Fruit fly (Drosophila melanogaster) whole organism, wandering third instar larva: ENCODE results near the gene CG1024.

Source experiments
- Abd-B ChIP-seq: fragments of >200 bp; optimal IDR thresholded peaks from 2 replicates; lab custom pipeline; 2017; ENCODE audit warnings: missing biosample characterization, missing genetic modification characterization
- CG32264 ChIP-seq: fragments of 200-800 bp; sonication (Bioruptor generic); optimal IDR thresholded peaks from 2 replicates; lab custom pipeline; 2016; ENCODE audit warnings: missing biosample characterization, missing genetic modification characterization
- CG9705 ChIP-seq: fragments of 200-800 bp; sonication (Bioruptor generic); optimal IDR thresholded peaks from 2 replicates; lab custom pipeline; 2018; ENCODE audit warnings: missing biosample characterization, mild to moderate bottlenecking, missing genetic modification characterization
- Hnf4 ChIP-seq: fragments of 200-800 bp; sonication (Bioruptor generic); optimal IDR thresholded peaks from 2 replicates; lab custom pipeline; 2016; ENCODE audit warnings: missing biosample characterization, mild to moderate bottlenecking, missing genetic modification characterization
- OdsH ChIP-seq: fragments of 200-800 bp; sonication (Bioruptor generic); optimal IDR thresholded peaks from 2 replicates; lab custom pipeline; 2016; ENCODE audit warnings: missing biosample characterization, mild to moderate bottlenecking, missing genetic modification characterization
- brk ChIP-seq: fragments of 200-800 bp; sonication (Bioruptor generic); optimal IDR thresholded peaks from 2 replicates; lab custom pipeline; 2016; ENCODE audit warnings: missing biosample characterization, mild to moderate bottlenecking, missing genetic modification characterization
- dl ChIP-seq, 2 experiments: fragments of 175-275, 200-275 bp in 1 of 2; fragments of 200-275 bp in 1 of 2; sonication (Bioruptor generic); optimal IDR thresholded peaks; lab custom pipeline; 2018; ENCODE audit warnings: mild to moderate bottlenecking in 2 of 2, missing biosample characterization in 2 of 2, missing genetic modification characterization in 2 of 2, moderate library complexity in 2 of 2; ENCODE audit not compliant: partially characterized antibody in 2 of 2, insufficient read depth in 1 of 2
- ey ChIP-seq: fragments of 200-800 bp; sonication (Bioruptor generic); optimal IDR thresholded peaks from 2 replicates; lab custom pipeline; 2016; ENCODE audit warnings: missing biosample characterization, missing genetic modification characterization
- fru ChIP-seq: fragments of 200-800 bp; sonication (Bioruptor generic); optimal IDR thresholded peaks from 3 replicates; lab custom pipeline; 2016; ENCODE audit warnings: missing biosample characterization, mild to moderate bottlenecking, missing genetic modification characterization
- psq ChIP-seq: fragments of 200-800 bp; sonication (Bioruptor generic); optimal IDR thresholded peaks from 3 replicates; lab custom pipeline; 2017; ENCODE audit warnings: missing biosample characterization, mild to moderate bottlenecking, missing genetic modification characterization, moderate library complexity
- rgr ChIP-seq: fragments of 200-800 bp; sonication (Bioruptor generic); optimal IDR thresholded peaks from 3 replicates; lab custom pipeline; 2016; ENCODE audit warnings: missing biosample characterization, mild to moderate bottlenecking, missing genetic modification characterization
- sage ChIP-seq: fragments of 200-800 bp; sonication (Bioruptor generic); optimal IDR thresholded peaks from 2 replicates; lab custom pipeline; 2016; ENCODE audit warnings: missing biosample characterization, mild to moderate bottlenecking, missing genetic modification characterization
- woc ChIP-seq: sonication (Bioruptor generic); optimal IDR thresholded peaks from 2 replicates; lab custom pipeline; 2016; ENCODE audit warnings: missing biosample characterization, mild to moderate bottlenecking, missing genetic modification characterization

- TF ChIP-seq dl (GFP tag; optimal IDR thresholded peaks at IDR 0.05; lab: Kevin White, UChicago; ENCODE audit: insufficient read depth in 1 of 2, partially characterized antibody in 2 of 2) (no peak), rgr (GFP tag; lab: Kevin White, UChicago) (no peak), Abd-B (no peak), Hnf4 (GFP tag; lab: Kevin White, UChicago) (no peak), CG32264 (GFP tag; lab: Kevin White, UChicago) (no peak), OdsH (GFP tag; lab: Kevin White, UChicago) (no peak), woc (GFP tag; lab: Kevin White, UChicago) (no peak), psq (GFP tag; lab: Kevin White, UChicago) (no peak), fru (no peak), brk (GFP tag; lab: Kevin White, UChicago) (no peak), sage (GFP tag; lab: Kevin White, UChicago) (no peak), ey (no peak), CG9705 (GFP tag; lab: Kevin White, UChicago) (no peak)
Observed at dm6 chr3R:6381784-6382183, 1.7 kb upstream of the CG1024 start.
